Worm (Caenorhabditis elegans): ENCODE data around the gene kgb-1.

- TF ChIP-seq aptf-2 (GFP tag; conservative IDR thresholded peaks at IDR 0.05) (no peak), F22D6.2 (tag; optimal IDR thresholded peaks at IDR 0.05) (no peak)
Observed at ce11 chrIV:419674-420073, 9.8 kb upstream of the kgb-1 start, which contains the start of gene eri-1.

All from whole organism, young adult.